Worm (Caenorhabditis elegans): ENCODE results near the gene F26C11.3.
"Not testable (repeated sequence)": the region's sequence is repeated elsewhere in the genome, so short reads cannot be mapped to it uniquely, and the experiment has no call there.

F26C11.3 gene

DNA sequence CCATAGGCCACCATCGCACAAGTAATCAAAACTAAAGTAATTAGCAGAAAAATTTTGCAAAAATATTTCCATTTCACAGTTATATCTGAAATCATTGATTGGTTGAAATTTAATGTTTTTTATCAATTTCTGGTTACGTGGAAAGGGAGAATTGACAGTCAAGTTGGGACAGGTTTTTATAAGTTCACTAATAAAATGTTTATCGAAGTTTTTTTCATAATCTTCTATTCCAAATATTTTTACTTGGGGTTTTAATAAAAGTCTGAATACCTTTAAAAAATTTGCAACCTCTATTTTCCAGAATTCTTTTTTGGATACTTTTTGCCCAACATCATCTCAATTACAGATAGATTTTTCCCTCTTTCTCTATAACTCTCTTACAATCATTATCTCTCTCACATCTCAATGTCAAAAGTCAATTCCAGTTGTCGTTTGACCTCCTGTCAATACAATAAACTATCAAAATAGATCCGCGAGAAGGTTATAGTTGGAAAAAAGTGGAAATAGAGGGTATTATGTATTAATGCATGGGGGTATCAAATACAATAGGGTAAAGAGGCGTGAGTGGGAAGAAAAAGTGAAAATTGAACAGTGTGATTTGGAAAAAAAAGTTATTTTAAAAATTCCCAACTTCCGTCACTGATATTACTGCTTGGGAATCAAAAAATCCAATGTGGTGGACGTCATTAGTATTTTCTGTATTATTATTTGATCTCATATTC is 40.2 kb downstream of the F26C11.3 start, which contains the start of the genes chil-2 and ctsa-3.2:
Gene chil-2 (minus strand): TSS at position 101 of the 722 bp plus-strand sequence.
Gene ctsa-3.2 (plus strand): TSS at position 672 of the 722 bp plus-strand sequence.
- TF ChIP-seq vab-7 (GFP tag; IDR thresholded peaks at IDR 0.05) = no peak

DNA sequence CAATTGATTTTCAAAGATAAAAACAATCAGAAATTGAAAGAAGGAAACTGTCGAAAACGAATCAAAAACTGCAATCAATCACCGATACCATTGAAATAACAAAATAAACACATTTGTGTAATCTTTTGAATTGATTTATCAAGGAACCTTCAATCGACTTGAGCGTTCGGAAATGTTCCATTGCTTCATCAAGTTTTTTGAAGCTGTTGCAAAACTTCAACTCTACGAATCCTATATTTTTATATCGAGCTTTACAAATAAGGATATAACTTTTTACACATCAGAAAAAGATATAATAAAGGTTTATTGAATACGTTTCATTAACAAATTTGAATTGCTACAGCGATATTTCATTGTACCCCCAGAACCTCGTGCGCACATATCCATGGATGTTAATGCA is 41.9 kb downstream of the F26C11.3 start, which contains the start of gene chil-8:
Gene chil-8 (minus strand): TSS at position 101 of the 400 bp plus-strand sequence.
- TF ChIP-seq aha-1 (tag) = peak; percentile 37
- no peak for TF ChIP-seq ceh-44 (GFP tag; IDR thresholded peaks at IDR 0.05)

- TF ChIP-seq ceh-44 (GFP tag; IDR thresholded peaks at IDR 0.05) (no peak), zip-11 (GFP tag; IDR thresholded peaks at IDR 0.05) (no peak), unc-62 (GFP tag; optimal IDR thresholded peaks at IDR 0.05 in 1 of 2) (peak in 1 of 2 experiments; percentile 97), unc-62 (tag; optimal IDR thresholded peaks at IDR 0.05) (no peak), F49E8.2 (tag; optimal IDR thresholded peaks at IDR 0.05; ENCODE audit: borderline replicate concordance) (no peak)
These were observed 43.8 kb downstream of the F26C11.3 start, which contains the start of gene chil-7 for ce11 chrII:9871061-9871460. Gene chil-7 (minus strand): TSS chrII:9871172.

ce11 chrII:9868698-9869097 is 46.2 kb downstream of the F26C11.3 start, which contains the start of gene old-1:
Gene old-1 (minus strand): TSS chrII:9868747.
- TF ChIP-seq daf-12 (tag; optimal IDR thresholded peaks at IDR 0.05) = no peak
- TF ChIP-seq lin-15B (tag; optimal IDR thresholded peaks at IDR 0.05) = no peak
- no peak for TF ChIP-seq attf-4 (tag; optimal IDR thresholded peaks at IDR 0.05)
- TF ChIP-seq zfp-2 (tag; optimal IDR thresholded peaks at IDR 0.05) = no peak
- no peak for TF ChIP-seq ztf-7 (tag; optimal IDR thresholded peaks at IDR 0.05)
- TF ChIP-seq lir-3 (tag; optimal IDR thresholded peaks at IDR 0.05) = no peak
- TF ChIP-seq nhr-111 (GFP tag; optimal IDR thresholded peaks at IDR 0.05) = no peak
- TF ChIP-seq F44E2.7 (GFP tag; IDR thresholded peaks at IDR 0.05) = no peak
- TF ChIP-seq hlh-11 (tag; optimal IDR thresholded peaks at IDR 0.05) = no peak
- no peak for TF ChIP-seq snpc-4 (tag; optimal IDR thresholded peaks at IDR 0.05)
- TF ChIP-seq snpc-1.2 (GFP tag; IDR thresholded peaks at IDR 0.05) = no peak
- TF ChIP-seq ctbp-1 (GFP tag; IDR thresholded peaks at IDR 0.05) = no peak
- no peak for TF ChIP-seq pqm-1 (tag; optimal IDR thresholded peaks at IDR 0.05)
- no peak for TF ChIP-seq F10B5.3 (tag; optimal IDR thresholded peaks at IDR 0.05)
- TF ChIP-seq Y48G9A.11 (GFP tag; IDR thresholded peaks at IDR 0.05) = no peak
- TF ChIP-seq zag-1 (tag; optimal IDR thresholded peaks at IDR 0.05) = no peak

ce11 chrII:9868207-9868606 is 46.7 kb downstream of the F26C11.3 start:
- TF ChIP-seq unc-62 (GFP tag; optimal IDR thresholded peaks at IDR 0.05 in 1 of 2) (peak in 1 of 2 experiments; percentile 65), unc-62 (tag; optimal IDR thresholded peaks at IDR 0.05) (no peak), fkh-10 (GFP tag; optimal IDR thresholded peaks at IDR 0.05) (no peak), egl-27 (tag; optimal IDR thresholded peaks at IDR 0.05) (no peak), ceh-32 (tag; optimal IDR thresholded peaks at IDR 0.05; ENCODE audit: poor library complexity) (no peak), aha-1 (tag) (peak; percentile 63), F10B5.3 (tag; optimal IDR thresholded peaks at IDR 0.05) (no peak)

- TF ChIP-seq mdt-29 (GFP tag; IDR thresholded peaks at IDR 0.05); lim-7 (GFP tag; IDR thresholded peaks at IDR 0.05); duxl-1 (tag; optimal IDR thresholded peaks at IDR 0.05; ENCODE audit: poor library complexity): not testable (repeated sequence)
These were observed 48.5 kb downstream of the F26C11.3 start, which contains the start of gene chil-1 for ce11 chrII:9866378-9866777. Gene chil-1 (minus strand): TSS chrII:9866478.

ce11 chrII:9862147-9862546 is 52.8 kb downstream of the F26C11.3 start, which contains the start of gene C08H9.18:
Gene C08H9.18 (minus strand): TSS chrII:9862247.
- TF ChIP-seq zag-1 (tag; optimal IDR thresholded peaks at IDR 0.05) = no peak
- TF ChIP-seq lin-38 (GFP tag; IDR thresholded peaks at IDR 0.05) = no peak
- no peak for TF ChIP-seq unc-130 (GFP tag; optimal IDR thresholded peaks at IDR 0.05)
- TF ChIP-seq daf-19 (GFP tag; conservative IDR thresholded peaks at IDR 0.05) = no peak
- no peak for TF ChIP-seq nhr-10 (tag; optimal IDR thresholded peaks at IDR 0.05)
- no peak for TF ChIP-seq ztf-7 (tag; optimal IDR thresholded peaks at IDR 0.05)
- TF ChIP-seq mxl-2 (GFP tag; conservative IDR thresholded peaks at IDR 0.05) = no peak
- TF ChIP-seq lin-1 (GFP tag; IDR thresholded peaks at IDR 0.05) = no peak
- TF ChIP-seq lir-3 (tag; optimal IDR thresholded peaks at IDR 0.05) = no peak
- TF ChIP-seq hlh-30 (tag; optimal IDR thresholded peaks at IDR 0.05; ENCODE audit: insufficient read depth) = no peak
- no peak for TF ChIP-seq fkh-10 (GFP tag; optimal IDR thresholded peaks at IDR 0.05)
- no peak for TF ChIP-seq ztf-11 (tag; optimal IDR thresholded peaks at IDR 0.05)
- TF ChIP-seq spr-1 (tag; optimal IDR thresholded peaks at IDR 0.05) = no peak
- TF ChIP-seq egl-43 (GFP tag; IDR thresholded peaks at IDR 0.05) = no peak

Measured in whole organism, L4 larva.